Worm (Caenorhabditis elegans) whole organism, L2 larva: ENCODE measurements around the gene W02B12.1.

ENCODE experiments used
- ZK546.5 ChIP-seq: sonication (generic microtip); optimal IDR thresholded peaks from 2 replicates; lab custom pipeline; 2017; ENCODE audit warnings: missing biosample characterization, missing genetic modification characterization
- ama-1 ChIP-seq: fragments of 150-350 bp; optimal IDR thresholded peaks from 2 replicates; lab custom pipeline; 2018; ENCODE audit warnings: inconsistent platforms
- blmp-1 ChIP-seq: sonication (generic microtip); optimal IDR thresholded peaks from 2 replicates; lab custom pipeline; 2017; ENCODE audit warnings: missing genetic modification characterization, mild to moderate bottlenecking, missing compliant biosample characterization, antibody characterized with exemption, moderate library complexity; ENCODE audit not compliant: insufficient read depth
- ceh-16 ChIP-seq: fragments of 150-350 bp; optimal IDR thresholded peaks from 2 replicates; lab custom pipeline; 2014; ENCODE audit warnings: missing biosample characterization, missing genetic modification characterization
- dmd-4 ChIP-seq: sonication (generic microtip); optimal IDR thresholded peaks from 2 replicates; lab custom pipeline; 2017; ENCODE audit warnings: missing biosample characterization, missing genetic modification characterization
- egl-27 ChIP-seq: sonication (generic microtip); optimal IDR thresholded peaks from 3 replicates; lab custom pipeline; 2017; ENCODE audit warnings: missing biosample characterization, missing genetic modification reagents, missing genetic modification characterization
- fos-1 ChIP-seq: fragments of 150-350 bp; optimal IDR thresholded peaks from 2 replicates; lab custom pipeline; 2014; ENCODE audit warnings: missing biosample characterization, missing genetic modification characterization
- gmeb-1 ChIP-seq: fragments of 150-350 bp; optimal IDR thresholded peaks from 2 replicates; lab custom pipeline; 2014; ENCODE audit warnings: missing biosample characterization, missing genetic modification characterization
- mab-5 ChIP-seq: fragments of 150-350 bp; optimal IDR thresholded peaks from 2 replicates; lab custom pipeline; 2014; ENCODE audit warnings: missing biosample characterization, missing genetic modification characterization
- unc-39 ChIP-seq: fragments of 150-350 bp; optimal IDR thresholded peaks from 2 replicates; lab custom pipeline; 2014; ENCODE audit warnings: missing biosample characterization, missing genetic modification characterization
- zag-1 ChIP-seq: fragments of 150-350 bp; optimal IDR thresholded peaks from 2 replicates; lab custom pipeline; 2014; ENCODE audit warnings: missing biosample characterization, missing genetic modification characterization
- ztf-4 ChIP-seq: fragments of 150-350 bp; optimal IDR thresholded peaks from 2 replicates; lab custom pipeline; 2014; ENCODE audit warnings: missing biosample characterization, missing genetic modification characterization

DNA sequence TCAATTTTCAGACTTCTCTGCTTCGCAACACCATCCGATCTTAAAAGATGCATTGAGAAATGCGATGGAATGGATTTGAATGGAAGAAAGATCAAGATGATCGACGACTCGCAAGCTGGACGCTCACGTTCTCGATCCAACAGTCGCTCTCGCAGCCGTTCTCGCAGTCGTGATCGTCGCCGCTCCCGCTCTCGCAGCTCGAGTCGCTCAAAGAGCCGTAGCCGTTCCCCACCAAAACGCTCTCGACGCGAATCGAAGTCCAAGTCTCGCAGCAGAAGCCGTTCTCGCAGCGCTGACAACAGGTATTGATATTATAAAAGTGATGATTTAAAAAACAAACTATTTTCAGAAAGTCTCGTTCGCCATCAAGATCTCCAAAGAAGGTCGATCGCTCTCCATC, 6.3 kb downstream of the W02B12.1 start:
- TF ChIP-seq ama-1 (lab: Kevin White, UChicago) (no peak), mab-5 (tag; lab: Kevin White, UChicago) (no peak), ztf-4 (tag; lab: Kevin White, UChicago) (no peak), unc-39 (tag; lab: Kevin White, UChicago) (no peak), ZK546.5 (no peak), blmp-1 (tag; lab: Kevin White, UChicago) (no peak), zag-1 (tag; lab: Kevin White, UChicago) (no peak), ceh-16 (no peak), fos-1 (no peak), dmd-4 (tag; lab: Kevin White, UChicago) (no peak), egl-27 (no peak), gmeb-1 (tag; lab: Kevin White, UChicago) (no peak)
